Worm (Caenorhabditis elegans) whole organism, young adult: Measurements from ENCODE around the gene cee-1.
A peak's percentile ranks its signal among the peaks of the same experiment; 100 is the strongest.

Experiments used
- B0336.3 ChIP-seq: fragments of 200-800 bp; sonication (Bioruptor generic); IDR thresholded peaks from 2 replicates; pipeline ENCODE4 v1.3.6; 2022; ENCODE audit warnings: missing genetic modification characterization, missing compliant biosample characterization
- C06A6.2 ChIP-seq: fragments of 200-800 bp; sonication (Bioruptor generic); conservative IDR thresholded peaks from 2 replicates; pipeline ENCODE4 v1.3.6; 2022; ENCODE audit warnings: missing genetic modification characterization, missing compliant biosample characterization
- C17E4.6 ChIP-seq: fragments of 200-800 bp; sonication (Bioruptor generic); IDR thresholded peaks from 2 replicates; pipeline ENCODE4 v1.3.6; 2022; ENCODE audit warnings: missing genetic modification reagents, missing genetic modification characterization, missing compliant biosample characterization
- D2030.7 ChIP-seq: fragments of 200-800 bp; sonication (Bioruptor generic); IDR thresholded peaks from 2 replicates; pipeline ENCODE4 v1.3.6; 2022; ENCODE audit warnings: missing genetic modification reagents, missing genetic modification characterization, missing compliant biosample characterization
- F10E7.11 ChIP-seq: sonication (generic microtip); optimal IDR thresholded peaks from 2 replicates; lab custom pipeline; 2017; ENCODE audit warnings: mild to moderate bottlenecking, missing genetic modification characterization, moderate library complexity, missing compliant biosample characterization
- F33H1.4 ChIP-seq: fragments of 200-800 bp; sonication (Bioruptor generic); IDR thresholded peaks from 2 replicates; pipeline ENCODE4 v1.3.6; 2022; ENCODE audit warnings: missing genetic modification reagents, missing genetic modification characterization, missing compliant biosample characterization
- F37B4.10 ChIP-seq: fragments of 200-800 bp; sonication (Bioruptor generic); IDR thresholded peaks from 2 replicates; pipeline ENCODE4 v1.3.6; 2022; ENCODE audit warnings: missing genetic modification characterization, missing compliant biosample characterization
- F39B2.1 ChIP-seq: fragments of 200-800 bp; sonication (Bioruptor generic); IDR thresholded peaks from 2 replicates; pipeline ENCODE4 v1.3.6; 2022; ENCODE audit warnings: missing genetic modification reagents, missing genetic modification characterization, missing compliant biosample characterization
- F55B11.4 ChIP-seq: sonication (generic microtip); optimal IDR thresholded peaks from 2 replicates; lab custom pipeline; 2016; ENCODE audit warnings: missing compliant biosample characterization, missing genetic modification characterization, borderline replicate concordance; ENCODE audit not compliant: insufficient read depth
- F57A8.1 ChIP-seq: fragments of 200-800 bp; sonication (Bioruptor generic); optimal IDR thresholded peaks from 2 replicates; lab custom pipeline; 2018; ENCODE audit warnings: mild to moderate bottlenecking, missing genetic modification characterization, moderate library complexity, missing compliant biosample characterization
- F57C9.4 ChIP-seq: sonication (generic microtip); optimal IDR thresholded peaks from 2 replicates; lab custom pipeline; 2017; ENCODE audit warnings: mild to moderate bottlenecking, missing genetic modification characterization, missing compliant biosample characterization
- K11D2.4 ChIP-seq: fragments of 200-800 bp; sonication (Bioruptor generic); IDR thresholded peaks from 2 replicates; pipeline ENCODE4 v1.3.6; 2022; ENCODE audit warnings: missing genetic modification reagents, missing genetic modification characterization, missing compliant biosample characterization
- K12H6.12 ChIP-seq: fragments of 200-800 bp; sonication (Bioruptor generic); optimal IDR thresholded peaks from 2 replicates; lab custom pipeline; 2018; ENCODE audit warnings: mild to moderate bottlenecking, missing genetic modification characterization, missing compliant biosample characterization
- Y53G8AR.9 ChIP-seq: fragments of 200-800 bp; sonication (Bioruptor generic); conservative IDR thresholded peaks from 2 replicates; pipeline ENCODE4 v1.3.6; 2022; ENCODE audit warnings: missing genetic modification reagents, missing genetic modification characterization, missing compliant biosample characterization
- aptf-2 ChIP-seq: fragments of 200-800 bp; sonication (Bioruptor generic); conservative IDR thresholded peaks from 2 replicates; pipeline ENCODE4 v1.3.6; 2022; ENCODE audit warnings: missing genetic modification reagents, missing genetic modification characterization, missing compliant biosample characterization
- attf-3 ChIP-seq: fragments of 200-800 bp; sonication (Bioruptor generic); conservative IDR thresholded peaks from 2 replicates; pipeline ENCODE4 v1.3.6; 2022; ENCODE audit warnings: missing genetic modification reagents, missing genetic modification characterization, missing compliant biosample characterization
- ceh-100 ChIP-seq: fragments of 200-800 bp; sonication (Bioruptor generic); IDR thresholded peaks from 2 replicates; pipeline ENCODE4 v1.3.6; 2022; ENCODE audit warnings: missing genetic modification reagents, missing genetic modification characterization, missing compliant biosample characterization
- ceh-91 ChIP-seq: fragments of 200-800 bp; sonication (Bioruptor generic); IDR thresholded peaks from 2 replicates; pipeline ENCODE4 v1.3.6; 2022; ENCODE audit warnings: missing genetic modification reagents, missing genetic modification characterization, missing compliant biosample characterization
- chd-7 ChIP-seq: sonication (generic microtip); optimal IDR thresholded peaks from 2 replicates; lab custom pipeline; 2016; ENCODE audit warnings: mild to moderate bottlenecking, missing genetic modification characterization, moderate library complexity, missing compliant biosample characterization
- efl-1 ChIP-seq: fragments of 150-350 bp; optimal IDR thresholded peaks from 2 replicates; lab custom pipeline; 2014; ENCODE audit warnings: missing biosample characterization, missing genetic modification reagents, missing genetic modification characterization
- egl-18 ChIP-seq: fragments of 200-800 bp; sonication (Bioruptor generic); IDR thresholded peaks from 2 replicates; pipeline ENCODE4 v1.3.6; 2022; ENCODE audit warnings: missing genetic modification reagents, missing genetic modification characterization, missing compliant biosample characterization
- egrh-3 ChIP-seq: fragments of 200-800 bp; sonication (Bioruptor generic); IDR thresholded peaks from 2 replicates; pipeline ENCODE4 v1.3.6; 2022; ENCODE audit warnings: missing genetic modification reagents, missing genetic modification characterization, missing compliant biosample characterization
- ets-4 ChIP-seq: fragments of 200-800 bp; sonication (Bioruptor generic); optimal IDR thresholded peaks from 2 replicates; lab custom pipeline; 2018; ENCODE audit warnings: mild to moderate bottlenecking, missing genetic modification characterization, missing compliant biosample characterization
- fkh-3 ChIP-seq: sonication (generic microtip); optimal IDR thresholded peaks from 2 replicates; lab custom pipeline; 2016; ENCODE audit warnings: mild to moderate bottlenecking, missing genetic modification characterization, missing compliant biosample characterization
- him-1 ChIP-seq: sonication (generic microtip); optimal IDR thresholded peaks from 2 replicates; lab custom pipeline; 2016; ENCODE audit warnings: missing genotype, missing genetic modification reagents, missing genetic modification characterization, missing compliant biosample characterization
- hmg-1.2 ChIP-seq: fragments of 200-800 bp; sonication (Bioruptor generic); IDR thresholded peaks from 2 replicates; pipeline ENCODE4 v1.3.6; 2022; ENCODE audit warnings: missing genetic modification reagents, missing genetic modification characterization, missing compliant biosample characterization
- hmg-20 ChIP-seq: fragments of 200-800 bp; sonication (Bioruptor generic); IDR thresholded peaks from 2 replicates; pipeline ENCODE4 v1.3.6; 2022; ENCODE audit warnings: missing genetic modification reagents, missing genetic modification characterization, missing compliant biosample characterization
- hrde-1 ChIP-seq: sonication (generic microtip); optimal IDR thresholded peaks from 2 replicates; lab custom pipeline; 2016; ENCODE audit warnings: missing genetic modification characterization, mild to moderate bottlenecking, missing compliant biosample characterization, moderate library complexity, missing genotype, missing genetic modification reagents, borderline replicate concordance
- lin-26 ChIP-seq: fragments of 200-800 bp; sonication (Bioruptor generic); IDR thresholded peaks from 2 replicates; pipeline ENCODE4 v1.3.6; 2022; ENCODE audit warnings: missing genetic modification reagents, missing genetic modification characterization, missing compliant biosample characterization
- lin-40 ChIP-seq: sonication (generic microtip); optimal IDR thresholded peaks from 2 replicates; lab custom pipeline; 2016; ENCODE audit warnings: missing genetic modification characterization, mild to moderate bottlenecking, missing compliant biosample characterization, missing genotype, missing genetic modification reagents
- madf-6 ChIP-seq: fragments of 200-800 bp; sonication (Bioruptor generic); IDR thresholded peaks from 2 replicates; pipeline ENCODE4 v1.3.6; 2022; ENCODE audit warnings: missing genetic modification reagents, missing genetic modification characterization, missing compliant biosample characterization
- nfyb-1 ChIP-seq: fragments of 200-800 bp; sonication (Bioruptor generic); IDR thresholded peaks from 2 replicates; pipeline ENCODE4 v1.3.6; 2022; ENCODE audit warnings: missing genetic modification reagents, missing genetic modification characterization, missing compliant biosample characterization
- pbrm-1 ChIP-seq: fragments of 200-800 bp; sonication (Bioruptor generic); IDR thresholded peaks from 2 replicates; pipeline ENCODE4 v1.3.6; 2022; ENCODE audit warnings: missing genetic modification reagents, missing genetic modification characterization, missing compliant biosample characterization
- pha-4 ChIP-seq: fragments of 150-350 bp; sonication (generic microtip); optimal IDR thresholded peaks from 2 replicates; lab custom pipeline; 2014; ENCODE audit warnings: missing biosample characterization, missing genetic modification reagents, missing genetic modification characterization
- rcor-1 ChIP-seq: fragments of 200-800 bp; sonication (Bioruptor generic); IDR thresholded peaks from 2 replicates; pipeline ENCODE4 v1.3.6; 2022; ENCODE audit warnings: missing genetic modification reagents, missing genetic modification characterization, missing compliant biosample characterization
- sea-2 ChIP-seq: fragments of 200-800 bp; sonication (Bioruptor generic); IDR thresholded peaks from 2 replicates; pipeline ENCODE4 v1.3.6; 2022; ENCODE audit warnings: missing genetic modification characterization, missing compliant biosample characterization
- tbp1 ChIP-seq: fragments of 200-800 bp; sonication (Bioruptor generic); optimal IDR thresholded peaks from 2 replicates; lab custom pipeline; 2018; ENCODE audit warnings: mild to moderate bottlenecking, missing genetic modification characterization, missing compliant biosample characterization
- zfh-2 ChIP-seq: fragments of 200-800 bp; sonication (Bioruptor generic); conservative IDR thresholded peaks from 2 replicates; pipeline ENCODE4 v1.3.6; 2022; ENCODE audit warnings: missing genetic modification reagents, missing genetic modification characterization, missing compliant biosample characterization
- ztf-28 ChIP-seq: fragments of 200-800 bp; sonication (Bioruptor generic); IDR thresholded peaks from 2 replicates; pipeline ENCODE4 v1.3.6; 2022; ENCODE audit warnings: missing genetic modification reagents, missing genetic modification characterization, missing compliant biosample characterization
- ztf-6 ChIP-seq: fragments of 200-800 bp; sonication (Bioruptor generic); IDR thresholded peaks from 2 replicates; pipeline ENCODE4 v1.3.6; 2022; ENCODE audit warnings: missing genetic modification reagents, missing genetic modification characterization, missing compliant biosample characterization

Gene cee-1

DNA sequence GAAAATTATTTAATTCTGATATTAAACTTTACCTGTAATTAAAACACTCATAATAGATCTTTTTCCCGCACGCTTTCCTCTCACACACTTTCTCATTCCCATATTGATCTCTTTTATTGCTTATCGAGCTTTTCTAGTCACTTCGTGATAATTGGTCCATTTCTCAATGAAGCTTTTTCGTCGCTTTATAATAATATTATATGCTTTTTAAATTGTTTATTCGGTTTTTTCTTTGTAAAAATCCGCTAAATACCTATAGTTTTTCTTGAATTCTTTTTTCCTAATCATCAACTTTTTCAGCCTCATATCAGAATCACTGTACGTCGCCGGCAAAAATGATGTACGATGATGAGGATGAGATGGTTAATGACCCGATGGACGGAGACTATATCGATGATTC, 26.8 kb downstream of the cee-1 start, which contains the start of gene rpb-2:
TSS of gene rpb-2 (plus strand) at position 301 of the 400 bp plus-strand sequence.
- TF ChIP-seq ets-4 (no peak), Y53G8AR.9 (GFP tag; lab: Robert Waterston, UW) (0 out of 2 replicates have a peak, but pooled peaks have one; percentile 17)
- TF ChIP-seq, all 124 proteins: peak for 1

- no peak for TF ChIP-seq fkh-3 (tag; lab: Kevin White, UChicago)
- TF ChIP-seq F57C9.4 (tag; lab: Kevin White, UChicago), result no peak
- TF ChIP-seq pbrm-1 (GFP tag; lab: Robert Waterston, UW), result no peak
- no peak for TF ChIP-seq hmg-20 (GFP tag; lab: Robert Waterston, UW)
- no peak for TF ChIP-seq C06A6.2 (GFP tag; lab: Robert Waterston, UW)
- TF ChIP-seq hrde-1 (tag; lab: Kevin White, UChicago), result no peak
- TF ChIP-seq pha-4 (tag; lab: Kevin White, UChicago), result no peak
- TF ChIP-seq nfyb-1 (GFP tag; lab: Robert Waterston, UW), result no peak
These were observed 31.7 kb downstream of the cee-1 start, which contains the start of gene ntl-9 for ce11 chrIII:4944213-4944612. Gene ntl-9 (plus strand): TSS chrIII:4944513.

- TF ChIP-seq chd-7 (tag; lab: Kevin White, UChicago) (peak; percentile 56), ztf-28 (GFP tag; lab: Robert Waterston, UW) (0 out of 2 replicates have a peak, but pooled peaks have one; percentile 21), lin-40 (tag; lab: Kevin White, UChicago) (no peak), zfh-2 (peak; percentile 87), him-1 (tag; lab: Kevin White, UChicago) (peak; percentile 5), B0336.3 (peak; percentile 56; the same call in 1 of the 2 replicates), rcor-1 (GFP tag; lab: Robert Waterston, UW) (0 out of 2 replicates have a peak, but pooled peaks have one; percentile 15), pbrm-1 (GFP tag; lab: Robert Waterston, UW) (0 out of 2 replicates have a peak, but pooled peaks have one; percentile 35), madf-6 (GFP tag; lab: Robert Waterston, UW) (peak; percentile 45), F57A8.1 (no peak), egl-18 (no peak), F10E7.11 (tag; lab: Kevin White, UChicago) (no peak), ztf-6 (GFP tag; lab: Robert Waterston, UW) (peak; percentile 11; the same call in 1 of the 2 replicates), F55B11.4 (tag; lab: Kevin White, UChicago) (no peak), attf-3 (GFP tag; lab: Robert Waterston, UW) (no peak), lin-26 (GFP tag; lab: Robert Waterston, UW) (peak; percentile 48; the same call in 1 of the 2 replicates), C17E4.6 (GFP tag; lab: Robert Waterston, UW) (0 out of 2 replicates have a peak, but pooled peaks have one; percentile 20), hrde-1 (tag; lab: Kevin White, UChicago) (no peak), pha-4 (tag; lab: Kevin White, UChicago) (no peak), egrh-3 (GFP tag; lab: Robert Waterston, UW) (peak; percentile 71), F57C9.4 (tag; lab: Kevin White, UChicago) (no peak), fkh-3 (tag; lab: Kevin White, UChicago) (peak; percentile 20), sea-2 (GFP tag; lab: Robert Waterston, UW) (no peak), F33H1.4 (0 out of 2 replicates have a peak, but pooled peaks have one; percentile 8), ceh-100 (GFP tag; lab: Robert Waterston, UW) (peak; percentile 50), aptf-2 (GFP tag; lab: Robert Waterston, UW) (no peak), K11D2.4 (GFP tag; lab: Robert Waterston, UW) (no peak)
These were observed 34.9 kb downstream of the cee-1 start for ce11 chrIII:4947352-4947751.

DNA sequence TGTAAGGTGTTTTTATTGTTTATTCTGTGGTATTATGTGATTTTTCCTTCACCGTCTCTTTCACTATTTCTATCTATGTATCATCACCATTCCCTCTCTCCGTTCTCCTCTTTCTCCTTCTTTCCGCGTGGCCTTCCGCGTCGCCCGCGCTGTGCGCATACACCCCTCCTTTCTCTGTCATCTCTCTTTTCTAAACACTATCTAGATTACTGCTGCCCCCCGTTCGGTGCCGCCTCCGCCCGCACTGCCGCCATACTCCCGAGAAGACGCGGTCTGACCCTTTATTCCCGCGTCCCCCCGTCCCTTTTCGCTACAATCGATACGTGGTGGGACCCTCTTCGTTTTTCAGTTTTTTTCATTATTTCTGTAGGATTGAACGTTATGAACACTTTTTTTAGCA, 36.1 kb downstream of the cee-1 start:
- TF ChIP-seq D2030.7 (GFP tag; lab: Robert Waterston, UW), result peak; percentile 25; the same call in 1 of the 2 replicates
- no peak for TF ChIP-seq F39B2.1 (GFP tag; lab: Robert Waterston, UW)
- peak; percentile 48 for TF ChIP-seq efl-1
- peak; percentile 63; the same call in 1 of the 2 replicates for TF ChIP-seq egrh-3 (GFP tag; lab: Robert Waterston, UW)
- TF ChIP-seq zfh-2, result peak; percentile 90
- no peak for TF ChIP-seq sea-2 (GFP tag; lab: Robert Waterston, UW)
- TF ChIP-seq K12H6.12 (tag; lab: Kevin White, UChicago), result no peak
- no peak for TF ChIP-seq ceh-91 (GFP tag; lab: Robert Waterston, UW)
- TF ChIP-seq ztf-28 (GFP tag; lab: Robert Waterston, UW), result no peak
- TF ChIP-seq pha-4 (tag; lab: Kevin White, UChicago), result no peak
- TF ChIP-seq tbp1 (GFP tag; lab: Kevin White, UChicago), result no peak
- peak; percentile 50; the same call in 1 of the 2 replicates for TF ChIP-seq madf-6 (GFP tag; lab: Robert Waterston, UW)
- TF ChIP-seq hmg-1.2, result peak; percentile 52; the same call in 1 of the 2 replicates
- TF ChIP-seq F37B4.10, result no peak
